Worm (Caenorhabditis elegans) whole organism, L4/young adult: ENCODE results near the gene clec-150.

Experiments
- W03F9.2 ChIP-seq: fragments of 150-350 bp; optimal IDR thresholded peaks from 2 replicates; lab custom pipeline; 2014; ENCODE audit warnings: missing biosample characterization, missing genetic modification characterization
- dao-5 ChIP-seq: sonication (generic microtip); optimal IDR thresholded peaks from 2 replicates; lab custom pipeline; 2016; ENCODE audit warnings: missing genotype, missing genetic modification characterization, moderate library complexity, missing compliant biosample characterization
- him-1 ChIP-seq: sonication (generic microtip); optimal IDR thresholded peaks from 2 replicates; lab custom pipeline; 2016; ENCODE audit warnings: missing genotype, missing genetic modification reagents, missing genetic modification characterization, missing compliant biosample characterization

DNA sequence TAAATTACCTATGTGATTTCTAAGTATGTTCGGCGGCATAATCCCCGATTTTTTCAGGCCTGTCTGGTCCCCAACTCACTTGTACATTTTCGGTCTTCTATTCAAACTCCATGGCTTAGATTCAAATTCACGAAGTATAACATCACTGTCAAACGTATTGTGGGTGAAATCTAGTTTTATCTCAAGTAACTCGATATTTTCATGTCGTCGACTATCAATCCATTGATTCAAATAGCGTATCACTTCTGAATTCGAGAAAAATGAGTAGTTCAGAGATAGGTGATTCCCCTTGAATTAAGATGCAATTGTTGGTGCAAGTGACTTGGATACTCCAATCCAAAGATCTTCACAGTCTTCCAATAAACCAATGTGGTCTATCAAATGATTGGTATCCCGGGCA lies 37.9 kb upstream of the clec-150 start:
- TF ChIP-seq W03F9.2 (tag; lab: Kevin White, UChicago) = no peak
- TF ChIP-seq dao-5 (tag; lab: Kevin White, UChicago) = no peak
- no peak for TF ChIP-seq him-1 (tag; lab: Kevin White, UChicago)
